Worm (Caenorhabditis elegans): Measurements from ENCODE around the gene cup-4.

cup-4 gene

DNA sequence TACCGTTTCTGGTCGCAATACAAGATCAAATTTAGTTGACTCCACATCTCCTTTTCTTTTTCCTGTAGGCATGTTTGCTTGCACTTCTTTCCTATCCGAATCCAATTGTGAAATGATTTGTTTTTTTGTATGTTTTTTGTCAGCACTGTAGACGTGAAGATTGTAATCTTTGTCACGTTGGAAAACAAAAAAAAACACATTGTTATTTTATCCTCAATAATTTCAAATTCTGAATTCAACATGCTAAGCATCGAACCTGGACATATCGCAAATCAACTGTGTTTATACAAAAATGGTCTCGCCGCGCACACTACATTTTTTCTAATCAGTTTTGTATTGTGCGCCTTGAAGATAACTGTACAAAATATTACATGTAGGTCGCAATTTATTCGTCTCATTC, 47.2 kb downstream of the cup-4 start, which contains the start of gene ZK688.12:
ZK688.12 (minus strand) TSS at position 101 of the 400 bp plus-strand sequence.
- TF ChIP-seq efl-1 (optimal IDR thresholded peaks at IDR 0.05) (no peak), efl-1 (GFP tag; optimal IDR thresholded peaks at IDR 0.05 in 1 of 2) (no peak), pax-3 (tag; optimal IDR thresholded peaks at IDR 0.05) (no peak), swsn-7 (tag; optimal IDR thresholded peaks at IDR 0.05) (no peak), hlh-4 (tag; optimal IDR thresholded peaks at IDR 0.05) (no peak), C34B4.2 (tag; optimal IDR thresholded peaks at IDR 0.05) (no peak), isw-1 (GFP tag; IDR thresholded peaks at IDR 0.05) (no peak), mef-2 (tag; optimal IDR thresholded peaks at IDR 0.05) (no peak), vab-15 (tag; optimal IDR thresholded peaks at IDR 0.05) (no peak), ces-1 (GFP tag; optimal IDR thresholded peaks at IDR 0.05) (no peak), ets-5 (GFP tag; IDR thresholded peaks at IDR 0.05) (no peak), tlp-1 (tag; optimal IDR thresholded peaks at IDR 0.05) (no peak), Y116A8C.19 (tag; optimal IDR thresholded peaks at IDR 0.05; ENCODE audit: borderline replicate concordance) (no peak), fos-1 (tag; optimal IDR thresholded peaks at IDR 0.05) (no peak), fkh-8 (tag; optimal IDR thresholded peaks at IDR 0.05) (no peak), zip-4 (GFP tag; optimal IDR thresholded peaks at IDR 0.05) (no peak), pag-3 (tag; optimal IDR thresholded peaks at IDR 0.05; ENCODE audit: borderline replicate concordance, insufficient read depth) (no peak), ceh-63 (GFP tag; optimal IDR thresholded peaks at IDR 0.05) (no peak), lin-39 (tag; optimal IDR thresholded peaks at IDR 0.05) (no peak)

DNA sequence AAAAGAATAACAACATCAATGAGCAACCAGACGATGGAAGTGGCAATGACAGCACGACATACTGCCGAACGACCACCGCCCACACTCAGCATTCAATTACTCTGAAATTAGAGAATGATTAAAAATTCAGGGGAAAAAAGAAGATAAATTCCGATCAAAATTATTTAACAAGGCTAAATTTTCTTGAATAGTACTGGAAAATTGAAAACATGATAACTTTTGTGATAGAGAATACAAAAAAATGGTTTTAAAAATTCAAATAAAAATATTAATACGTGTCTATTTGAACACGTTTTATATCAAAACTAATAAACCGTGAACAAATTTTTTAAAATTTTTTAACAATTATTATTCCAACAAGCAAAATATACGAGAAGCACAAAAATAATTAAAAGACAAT, 51.4 kb downstream of the cup-4 start, which contains the start of gene gly-3:
gly-3 (minus strand) TSS at position 101 of the 400 bp plus-strand sequence.
- TF ChIP-seq vab-15 (tag; optimal IDR thresholded peaks at IDR 0.05) (no peak), hlh-17 (GFP tag; optimal IDR thresholded peaks at IDR 0.05; ENCODE audit: borderline replicate concordance) (no peak)

Measured in whole organism, L1 larva.